Worm (Caenorhabditis elegans) whole organism, L4 larva: ENCODE measurements around the gene ckk-1.

Source experiments
- F49E8.2 ChIP-seq: sonication (generic microtip); optimal IDR thresholded peaks from 2 replicates; lab custom pipeline; 2016; ENCODE audit warnings: missing compliant biosample characterization, mild to moderate bottlenecking, missing genetic modification characterization, borderline replicate concordance
- R02D3.7 ChIP-seq: fragments of 150-350 bp; sonication (generic microtip); optimal IDR thresholded peaks from 3 replicates; lab custom pipeline; 2014; ENCODE audit warnings: missing biosample characterization, missing genetic modification characterization
- Y5F2A.4 ChIP-seq: fragments of 200-800 bp; sonication (Bioruptor generic); optimal IDR thresholded peaks from 2 replicates; lab custom pipeline; 2018; ENCODE audit warnings: mild to moderate bottlenecking, missing genetic modification characterization, missing compliant biosample characterization
- aha-1 ChIP-seq: fragments of 150-350 bp; peaks from one replicate; lab custom pipeline; 2014; ENCODE audit warnings: missing biosample characterization, missing genetic modification characterization
- aly-2 ChIP-seq: sonication (generic microtip); optimal IDR thresholded peaks from 2 replicates; lab custom pipeline; 2018; ENCODE audit warnings: missing biosample characterization, missing genetic modification characterization
- ama-1 ChIP-seq: fragments of 150-350 bp; optimal IDR thresholded peaks from 2 replicates; lab custom pipeline; 2014; ENCODE audit warnings: inconsistent platforms, mixed read lengths
- arid-1 ChIP-seq: fragments of 200-800 bp; sonication (Bioruptor generic); conservative IDR thresholded peaks from 2 replicates; pipeline ENCODE4 v1.3.6; 2022; ENCODE audit warnings: missing genetic modification reagents, missing genetic modification characterization, missing compliant biosample characterization
- daf-16 ChIP-seq, 3 experiments: sonication (generic microtip); optimal IDR thresholded peaks; 2 replicates each; lab custom pipeline; 2016 to 2017; ENCODE audit warnings: missing genetic modification characterization in 3 of 3, missing genetic modification reagents in 3 of 3, mild to moderate bottlenecking in 2 of 3, missing compliant biosample characterization in 2 of 3, missing biosample characterization in 1 of 3, moderate library complexity in 1 of 3
- dmd-6 ChIP-seq: fragments of 200-800 bp; sonication (Bioruptor generic); IDR thresholded peaks from 2 replicates; pipeline ENCODE4 v1.3.6; 2022; ENCODE audit warnings: missing genetic modification reagents, missing genetic modification characterization, missing compliant biosample characterization
- dmd-8 ChIP-seq: fragments of 200-800 bp; sonication (Bioruptor generic); IDR thresholded peaks from 2 replicates; pipeline ENCODE4 v1.3.6; 2022; ENCODE audit warnings: missing genetic modification characterization, missing compliant biosample characterization
- dmd-9 ChIP-seq: fragments of 200-800 bp; sonication (Bioruptor generic); IDR thresholded peaks from 2 replicates; pipeline ENCODE4 v1.3.6; 2022; ENCODE audit warnings: missing genetic modification reagents, missing genetic modification characterization, missing compliant biosample characterization
- dve-1 ChIP-seq: sonication (generic microtip); optimal IDR thresholded peaks from 2 replicates; lab custom pipeline; 2017; ENCODE audit warnings: antibody characterized with exemption, mild to moderate bottlenecking, missing genetic modification characterization, missing compliant biosample characterization; ENCODE audit not compliant: insufficient read depth
- egl-43 ChIP-seq: fragments of 200-800 bp; sonication (Bioruptor generic); IDR thresholded peaks from 2 replicates; pipeline ENCODE4 v1.3.6; 2022; ENCODE audit warnings: missing genetic modification reagents, missing genetic modification characterization, missing compliant biosample characterization
- hif-1 ChIP-seq, 2 experiments: sonication (generic microtip); optimal IDR thresholded peaks; 2 replicates each; lab custom pipeline; 2016 to 2017; ENCODE audit warnings: missing compliant biosample characterization in 2 of 2, missing genetic modification characterization in 2 of 2, missing genetic modification reagents in 2 of 2, missing genotype in 2 of 2, mild to moderate bottlenecking in 1 of 2
- hmg-1.1 ChIP-seq: fragments of 200-800 bp; sonication (Bioruptor generic); IDR thresholded peaks from 2 replicates; pipeline ENCODE4 v1.3.6; 2022; ENCODE audit warnings: missing genetic modification reagents, missing genetic modification characterization, missing compliant biosample characterization
- lim-7 ChIP-seq: fragments of 200-800 bp; sonication (Bioruptor generic); IDR thresholded peaks from 2 replicates; pipeline ENCODE4 v1.3.6; 2022; ENCODE audit warnings: missing genetic modification characterization, missing compliant biosample characterization
- lin-1 ChIP-seq: fragments of 200-800 bp; sonication (Bioruptor generic); IDR thresholded peaks from 2 replicates; pipeline ENCODE4 v1.3.6; 2022; ENCODE audit warnings: missing genetic modification reagents, missing genetic modification characterization, missing compliant biosample characterization
- lin-13 ChIP-seq: fragments of 150-350 bp; optimal IDR thresholded peaks from 2 replicates; lab custom pipeline; 2014; ENCODE audit warnings: missing biosample characterization, missing genetic modification reagents, missing genetic modification characterization
- lin-29 ChIP-seq: fragments of 200-800 bp; sonication (Bioruptor generic); IDR thresholded peaks from 2 replicates; pipeline ENCODE4 v1.3.6; 2022; ENCODE audit warnings: missing genetic modification reagents, missing genetic modification characterization, missing compliant biosample characterization
- lin-38 ChIP-seq: fragments of 200-800 bp; sonication (Bioruptor generic); IDR thresholded peaks from 2 replicates; pipeline ENCODE4 v1.3.6; 2022; ENCODE audit warnings: missing genetic modification reagents, missing genetic modification characterization, missing compliant biosample characterization
- lir-3 ChIP-seq: sonication (generic microtip); optimal IDR thresholded peaks from 2 replicates; lab custom pipeline; 2016; ENCODE audit warnings: mild to moderate bottlenecking, missing genetic modification characterization, missing compliant biosample characterization
- lsy-2 ChIP-seq, 2 experiments: fragments of 150-350 bp in 1 of 2; sonication (generic microtip) in 1 of 2; optimal IDR thresholded peaks; 2 replicates each; lab custom pipeline; 2014 to 2017; ENCODE audit warnings: missing biosample characterization in 2 of 2, missing genetic modification characterization in 2 of 2
- madf-9 ChIP-seq: fragments of 200-800 bp; sonication (Bioruptor generic); conservative IDR thresholded peaks from 2 replicates; pipeline ENCODE4 v1.3.6; 2022; ENCODE audit warnings: missing genetic modification reagents, missing genetic modification characterization, missing compliant biosample characterization
- mdl-1 ChIP-seq, 2 experiments: fragments of 150-350 bp in 1 of 2; sonication (generic microtip) in 1 of 2; optimal IDR thresholded peaks; 2 replicates each; lab custom pipeline; 2014 to 2017; ENCODE audit warnings: missing biosample characterization in 2 of 2, missing genetic modification characterization in 2 of 2
- mep-1 ChIP-seq: fragments of 150-350 bp; sonication (generic microtip); optimal IDR thresholded peaks from 3 replicates; lab custom pipeline; 2014; ENCODE audit warnings: missing biosample characterization, missing genetic modification characterization
- mes-2 ChIP-seq: sonication (generic microtip); optimal IDR thresholded peaks from 2 replicates; lab custom pipeline; 2016; ENCODE audit warnings: missing genotype, mild to moderate bottlenecking, missing genetic modification characterization, missing compliant biosample characterization; ENCODE audit not compliant: poor library complexity, severe bottlenecking
- mxl-3 ChIP-seq: fragments of 200-800 bp; sonication (Bioruptor generic); optimal IDR thresholded peaks from 2 replicates; lab custom pipeline; 2018; ENCODE audit warnings: mild to moderate bottlenecking, missing genetic modification characterization, missing compliant biosample characterization
- nhr-102 ChIP-seq: sonication (generic microtip); optimal IDR thresholded peaks from 2 replicates; lab custom pipeline; 2016; ENCODE audit warnings: mild to moderate bottlenecking, missing genetic modification characterization, moderate library complexity, missing compliant biosample characterization
- nhr-11 ChIP-seq: fragments of 150-350 bp; optimal IDR thresholded peaks from 2 replicates; lab custom pipeline; 2014; ENCODE audit warnings: missing biosample characterization, missing genetic modification characterization
- nhr-237 ChIP-seq: sonication (generic microtip); optimal IDR thresholded peaks from 2 replicates; lab custom pipeline; 2017; ENCODE audit warnings: missing biosample characterization, missing genetic modification characterization
- nhr-25 ChIP-seq: sonication (generic microtip); optimal IDR thresholded peaks from 2 replicates; lab custom pipeline; 2017; ENCODE audit warnings: missing genetic modification characterization, mild to moderate bottlenecking, missing compliant biosample characterization, antibody characterized with exemption, moderate library complexity, borderline replicate concordance; ENCODE audit not compliant: insufficient read depth
- nhr-28 ChIP-seq: fragments of 150-350 bp; optimal IDR thresholded peaks from 2 replicates; lab custom pipeline; 2014; ENCODE audit warnings: missing biosample characterization, missing genetic modification characterization
- nhr-77 ChIP-seq: fragments of 150-350 bp; optimal IDR thresholded peaks from 2 replicates; lab custom pipeline; 2014; ENCODE audit warnings: missing biosample characterization, missing genetic modification characterization
- sdz-12 ChIP-seq: fragments of 200-800 bp; sonication (Bioruptor generic); optimal IDR thresholded peaks from 2 replicates; lab custom pipeline; 2018; ENCODE audit warnings: mild to moderate bottlenecking, missing genetic modification characterization, missing compliant biosample characterization
- spr-1 ChIP-seq: sonication (generic microtip); optimal IDR thresholded peaks from 2 replicates; lab custom pipeline; 2016; ENCODE audit warnings: mild to moderate bottlenecking, missing genetic modification characterization, missing compliant biosample characterization
- tag-97 ChIP-seq: fragments of 200-800 bp; sonication (Bioruptor generic); IDR thresholded peaks from 2 replicates; pipeline ENCODE4 v1.3.6; 2022; ENCODE audit warnings: missing genetic modification characterization, missing compliant biosample characterization
- tra-1 ChIP-seq: fragments of 200-800 bp; sonication (Bioruptor generic); IDR thresholded peaks from 2 replicates; pipeline ENCODE4 v1.3.6; 2022; ENCODE audit warnings: missing genetic modification reagents, missing genetic modification characterization, missing compliant biosample characterization
- unc-39 ChIP-seq: sonication (generic microtip); optimal IDR thresholded peaks from 2 replicates; lab custom pipeline; 2017; ENCODE audit warnings: missing biosample characterization, missing genetic modification characterization
- unc-62 ChIP-seq, 3 experiments: fragments of 150-350 bp in 1 of 3; sonication (generic microtip); optimal IDR thresholded peaks in 2 of 3; peaks in 1 of 3; 1 replicate in 1 of 3; 2 replicates in 2 of 3; lab custom pipeline; 2014 to 2017; ENCODE audit warnings: missing biosample characterization in 3 of 3, missing genetic modification characterization in 3 of 3, missing genetic modification reagents in 3 of 3, missing genotype in 1 of 3

ckk-1 gene

DNA sequence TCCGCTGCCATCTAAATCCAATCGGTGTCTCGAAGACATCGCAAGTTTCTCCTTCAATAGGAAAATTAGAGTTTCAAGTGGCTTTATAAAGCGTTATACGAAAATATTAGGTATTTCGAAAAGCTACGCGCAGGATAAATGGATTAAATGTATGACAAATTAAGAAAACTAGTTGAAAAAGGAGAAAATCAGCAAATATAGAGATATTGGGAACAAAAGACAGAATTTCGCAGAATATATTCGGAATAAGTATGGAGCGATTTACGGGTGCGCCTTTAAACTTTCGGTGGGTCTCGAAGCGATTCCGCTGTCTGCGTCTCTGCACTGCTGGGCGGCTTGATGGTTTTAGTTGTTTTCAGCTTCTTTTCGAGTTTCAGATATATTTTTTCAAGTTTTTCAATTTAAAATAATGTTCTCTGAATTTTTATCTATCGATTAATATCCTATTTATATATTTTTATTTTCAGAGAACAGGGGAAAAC lies 43.6 kb upstream of the ckk-1 start, which contains the start of the genes ddx-15 and ucr-1 (continued):
- TF ChIP-seq spr-1 (tag; lab: Kevin White, UChicago) (no peak), hif-1 (tag; optimal IDR thresholded peaks at IDR 0.05; lab: Kevin White, UChicago) (peak in 1 of 2 experiments; percentile 43), madf-9 (GFP tag; lab: Robert Waterston, UW) (no peak), daf-16 (GFP tag; optimal IDR thresholded peaks at IDR 0.05; lab: Kevin White, UChicago) (no peak), daf-16 (tag; optimal IDR thresholded peaks at IDR 0.05; lab: Kevin White, UChicago) (peak; percentile 33), egl-43 (no peak), F49E8.2 (tag; lab: Kevin White, UChicago) (no peak), nhr-77 (no peak), R02D3.7 (tag; lab: Kevin White, UChicago) (peak; percentile 55), aha-1 (tag; lab: Kevin White, UChicago) (no peak), lin-13 (GFP tag; lab: Kevin White, UChicago) (peak; percentile 37)

ce11 chrIII:5594350-5594749 lies 40.9 kb upstream of the ckk-1 start:
- TF ChIP-seq nhr-25 (peak; percentile 76), madf-9 (GFP tag; lab: Robert Waterston, UW) (0 out of 2 replicates have a peak, but pooled peaks have one; percentile 17), lin-38 (GFP tag; lab: Robert Waterston, UW) (peak; percentile 32), mxl-3 (peak; percentile 43), F49E8.2 (tag; lab: Kevin White, UChicago) (no peak), mes-2 (tag; lab: Kevin White, UChicago) (peak; percentile 62), daf-16 (GFP tag; optimal IDR thresholded peaks at IDR 0.05; lab: Kevin White, UChicago) (peak in 1 of 2 experiments; percentile 7), daf-16 (tag; optimal IDR thresholded peaks at IDR 0.05; lab: Kevin White, UChicago) (no peak), hmg-1.1 (GFP tag; lab: Robert Waterston, UW) (peak; percentile 38; the same call in 1 of the 2 replicates), dve-1 (tag; lab: Kevin White, UChicago) (peak; percentile 28), lin-1 (GFP tag; lab: Robert Waterston, UW) (no peak), arid-1 (GFP tag; lab: Robert Waterston, UW) (0 out of 2 replicates have a peak, but pooled peaks have one; percentile 26), unc-39 (tag; lab: Kevin White, UChicago) (no peak), aha-1 (tag; lab: Kevin White, UChicago) (peak; percentile 38), nhr-28 (tag; lab: Kevin White, UChicago) (peak; percentile 43), lsy-2 (tag; optimal IDR thresholded peaks at IDR 0.05; lab: Kevin White, UChicago) (peak in 1 of 2 experiments; percentile 37), egl-43 (no peak), mdl-1 (tag; optimal IDR thresholded peaks at IDR 0.05; lab: Kevin White, UChicago) (peak in 1 of 2 experiments; percentile 22), ama-1 (lab: Kevin White, UChicago) (peak; percentile 80)

ce11 chrIII:5595445-5595844 lies 39.8 kb upstream of the ckk-1 start, which contains the start of gene ced-6:
Gene ced-6, plus strand, starts transcription at chrIII:5595771.
- TF ChIP-seq mxl-3 (no peak), dve-1 (tag; lab: Kevin White, UChicago) (peak; percentile 9), aha-1 (tag; lab: Kevin White, UChicago) (peak; percentile 81)

ce11 chrIII:5599958-5600357 lies 35.3 kb upstream of the ckk-1 start, which contains the start of gene wdr-37:
Gene wdr-37, minus strand, starts transcription at chrIII:5600058.
- TF ChIP-seq mep-1: peak; percentile 12
- no peak for TF ChIP-seq unc-62 (GFP tag; optimal IDR thresholded peaks at IDR 0.05 in 1 of 2; lab: Kevin White, UChicago)
- TF ChIP-seq unc-62 (tag; optimal IDR thresholded peaks at IDR 0.05; lab: Kevin White, UChicago): no peak
- TF ChIP-seq, all 104 proteins: peak for 1

- TF ChIP-seq sdz-12 (GFP tag; lab: Kevin White, UChicago) (peak; percentile 81), mxl-3 (peak; percentile 79), nhr-102 (tag; lab: Kevin White, UChicago) (peak; percentile 79), nhr-25 (peak; percentile 64), F49E8.2 (tag; lab: Kevin White, UChicago) (peak; percentile 89), arid-1 (GFP tag; lab: Robert Waterston, UW) (peak; percentile 94), tag-97 (GFP tag; lab: Robert Waterston, UW) (no peak), nhr-237 (no peak), lin-29 (GFP tag; lab: Robert Waterston, UW) (0 out of 2 replicates have a peak, but pooled peaks have one; percentile 45), Y5F2A.4 (GFP tag; lab: Kevin White, UChicago) (peak; percentile 89), lim-7 (GFP tag; lab: Robert Waterston, UW) (peak; percentile 96), lir-3 (peak; percentile 73), nhr-11 (tag; lab: Kevin White, UChicago) (peak; percentile 37), spr-1 (tag; lab: Kevin White, UChicago) (peak; percentile 37), dmd-8 (peak; percentile 98), dmd-9 (GFP tag; lab: Robert Waterston, UW) (peak; percentile 83), dmd-6 (peak; percentile 68), tra-1 (GFP tag; lab: Robert Waterston, UW) (peak; percentile 88), aly-2 (peak; percentile 34)
Measured at ce11 chrIII:5601999-5602398, 33.3 kb upstream of the ckk-1 start.
